Worm (Caenorhabditis elegans): Measurements from ENCODE around the gene K06G5.3.
A peak's percentile ranks its signal among the peaks of the same experiment; 100 is the strongest.

K06G5.3 gene

DNA sequence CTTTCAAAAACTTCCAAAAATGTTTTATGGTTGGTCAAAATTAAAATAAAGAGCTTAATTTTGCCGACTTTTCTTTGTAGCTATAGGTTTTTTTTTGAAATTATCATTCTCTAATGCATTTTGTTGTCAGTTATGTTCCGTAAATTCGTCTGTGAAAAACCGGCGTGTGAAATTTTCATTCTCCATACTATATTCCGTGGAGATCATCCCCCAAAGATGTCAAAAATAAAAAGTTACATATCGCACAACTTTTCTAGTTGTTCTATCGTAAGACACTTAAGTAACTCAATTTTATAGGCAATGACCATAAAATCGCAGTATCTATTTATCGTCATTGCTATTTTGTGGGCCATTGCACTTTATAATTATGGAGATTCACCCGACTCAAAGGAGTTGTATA, 44.4 kb downstream of the K06G5.3 start, which contains the start of gene C37E2.10:
C37E2.10 (plus strand) TSS at position 301 of the 400 bp plus-strand sequence.
- TF ChIP-seq ztf-28 (GFP tag; IDR thresholded peaks at IDR 0.05), result no peak
- TF ChIP-seq Y53F4B.3 (GFP tag; IDR thresholded peaks at IDR 0.05), result no peak
- no peak for TF ChIP-seq egl-44 (GFP tag; IDR thresholded peaks at IDR 0.05)
- no peak for TF ChIP-seq lin-54 (GFP tag; optimal IDR thresholded peaks at IDR 0.05)
- no peak for TF ChIP-seq zim-3 (tag; optimal IDR thresholded peaks at IDR 0.05)
- TF ChIP-seq mcd-1 (GFP tag; IDR thresholded peaks at IDR 0.05), result no peak
- TF ChIP-seq tbx-9 (tag; optimal IDR thresholded peaks at IDR 0.05; ENCODE audit: borderline replicate concordance), result no peak
- no peak for TF ChIP-seq hsf-1 (GFP tag; IDR thresholded peaks at IDR 0.05)
- TF ChIP-seq atf-7 (tag; optimal IDR thresholded peaks at IDR 0.05), result no peak
- no peak for TF ChIP-seq ceh-58 (GFP tag; IDR thresholded peaks at IDR 0.05)

DNA sequence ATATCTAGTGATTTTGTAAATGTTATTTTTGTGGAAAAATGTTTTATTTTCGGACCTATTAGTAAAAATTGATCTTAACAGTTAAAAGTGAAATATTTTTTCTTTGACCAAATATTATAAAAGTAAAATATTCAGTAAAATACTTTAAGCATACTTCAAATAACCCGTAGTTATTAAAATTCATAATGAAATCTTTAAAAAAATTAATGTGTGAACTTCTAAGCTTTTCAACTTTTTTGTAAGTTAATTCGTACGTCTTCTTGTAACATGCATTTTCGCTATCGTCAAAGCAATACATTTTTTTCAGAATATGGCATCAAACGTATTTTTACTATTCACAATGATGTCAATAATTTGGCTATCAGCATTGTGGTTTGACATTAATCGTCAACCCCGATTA, 47.3 kb downstream of the K06G5.3 start, which contains the start of gene C37E2.2:
C37E2.2 (plus strand) TSS at position 301 of the 400 bp plus-strand sequence.
- TF ChIP-seq F22D6.2 (tag; optimal IDR thresholded peaks at IDR 0.05), result no peak

DNA sequence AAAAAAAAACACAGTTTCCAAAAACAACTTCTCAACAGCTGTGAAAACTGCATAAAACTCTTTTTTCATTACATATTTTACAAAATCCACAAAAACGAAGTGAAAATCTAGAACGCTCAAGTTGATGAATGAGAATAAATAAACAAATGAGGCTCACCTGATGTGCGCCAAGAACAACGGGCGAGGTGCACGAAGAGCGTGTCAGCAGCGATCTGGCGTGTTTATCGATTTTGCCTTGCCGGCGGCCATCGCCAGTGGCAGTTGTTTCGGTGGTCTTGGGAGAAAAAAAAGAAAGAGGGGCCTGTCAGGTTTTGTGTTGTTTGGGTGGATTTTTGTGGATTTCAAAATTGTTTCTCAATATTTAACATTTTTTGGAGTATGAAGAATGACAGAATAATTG, 49.2 kb downstream of the K06G5.3 start, which contains the start of gene idhb-1:
idhb-1 (minus strand) TSS at position 214 of the 400 bp plus-strand sequence.
- no peak for TF ChIP-seq ztf-22 (GFP tag; optimal IDR thresholded peaks at IDR 0.05)
- no peak for TF ChIP-seq hlh-26 (GFP tag; conservative IDR thresholded peaks at IDR 0.05)
- no peak for TF ChIP-seq ceh-40 (GFP tag; IDR thresholded peaks at IDR 0.05)
- TF ChIP-seq dpff-1 (tag; optimal IDR thresholded peaks at IDR 0.05), result no peak
- no peak for TF ChIP-seq nfya-2 (GFP tag; IDR thresholded peaks at IDR 0.05)
- no peak for TF ChIP-seq B0261.1 (tag; optimal IDR thresholded peaks at IDR 0.05)
- no peak for TF ChIP-seq ccch-3 (GFP tag; optimal IDR thresholded peaks at IDR 0.05)
- no peak for TF ChIP-seq F57C9.4 (tag; optimal IDR thresholded peaks at IDR 0.05)
- peak in 1 of 2 experiments; percentile 15 for TF ChIP-seq let-607 (tag; optimal IDR thresholded peaks at IDR 0.05)
- no peak for TF ChIP-seq lir-1 (GFP tag; conservative IDR thresholded peaks at IDR 0.05)
- TF ChIP-seq D2030.7 (GFP tag; IDR thresholded peaks at IDR 0.05), result no peak
- TF ChIP-seq Y95B8A.8 (GFP tag; IDR thresholded peaks at IDR 0.05), result no peak
- no peak for TF ChIP-seq B0019.2 (GFP tag; conservative IDR thresholded peaks at IDR 0.05)
- no peak for TF ChIP-seq nhr-80 (tag; optimal IDR thresholded peaks at IDR 0.05)
- TF ChIP-seq somi-1 (GFP tag; optimal IDR thresholded peaks at IDR 0.05), result no peak
- peak; percentile 30 for TF ChIP-seq pha-4 (tag; optimal IDR thresholded peaks at IDR 0.05)
- TF ChIP-seq F52B5.7 (tag; optimal IDR thresholded peaks at IDR 0.05), result no peak
- no peak for TF ChIP-seq Y53G8AR.9 (GFP tag; conservative IDR thresholded peaks at IDR 0.05)
- no peak for TF ChIP-seq nfya-1 (tag; optimal IDR thresholded peaks at IDR 0.05; ENCODE audit: borderline replicate concordance, insufficient read depth)
- peak; percentile 43; the same call in 1 of the 2 replicates for TF ChIP-seq K11D2.4 (GFP tag; IDR thresholded peaks at IDR 0.05)
- TF ChIP-seq hsf-1 (GFP tag; IDR thresholded peaks at IDR 0.05), result no peak
- no peak for TF ChIP-seq snpc-1.3 (tag; optimal IDR thresholded peaks at IDR 0.05; ENCODE audit: insufficient read depth)
- 0 out of 2 replicates have a peak, but pooled peaks have one; percentile 51 for TF ChIP-seq let-526 (GFP tag; IDR thresholded peaks at IDR 0.05)
- no peak for TF ChIP-seq egl-44 (GFP tag; IDR thresholded peaks at IDR 0.05)
- peak; percentile 1 for TF ChIP-seq ZK185.1 (tag; optimal IDR thresholded peaks at IDR 0.05; ENCODE audit: poor library complexity, severe bottlenecking)
- TF ChIP-seq hlh-12 (tag; optimal IDR thresholded peaks at IDR 0.05), result no peak
- no peak for TF ChIP-seq F10E7.11 (tag; optimal IDR thresholded peaks at IDR 0.05)
- TF ChIP-seq Y79H2A.3 (GFP tag; conservative IDR thresholded peaks at IDR 0.05), result no peak
- TF ChIP-seq tbx-9 (tag; optimal IDR thresholded peaks at IDR 0.05; ENCODE audit: borderline replicate concordance), result no peak
- no peak for TF ChIP-seq lsy-27 (tag; optimal IDR thresholded peaks at IDR 0.05; ENCODE audit: borderline replicate concordance, insufficient read depth)
- no peak for TF ChIP-seq Y53F4B.3 (GFP tag; IDR thresholded peaks at IDR 0.05)
- TF ChIP-seq ekl-4 (GFP tag; IDR thresholded peaks at IDR 0.05), result no peak
- TF ChIP-seq Y56A3A.18 (GFP tag; IDR thresholded peaks at IDR 0.05), result no peak
- TF ChIP-seq repo-1 (tag; optimal IDR thresholded peaks at IDR 0.05), result no peak
- no peak for TF ChIP-seq B0035.1 (tag; optimal IDR thresholded peaks at IDR 0.05)
- no peak for TF ChIP-seq lin-35 (GFP tag; optimal IDR thresholded peaks at IDR 0.05)
- no peak for TF ChIP-seq nhr-27 (tag; optimal IDR thresholded peaks at IDR 0.05)

Measured in whole organism, young adult.